Worm (Caenorhabditis elegans) whole organism, late embryonic: ENCODE results near the gene anat-1.
A peak's percentile ranks its signal among the peaks of the same experiment; 100 is the strongest.

Experiments
- C08G9.2 ChIP-seq: sonication (generic microtip); optimal IDR thresholded peaks from 2 replicates; lab custom pipeline; 2016; ENCODE audit warnings: mild to moderate bottlenecking, missing genetic modification characterization, moderate library complexity, missing compliant biosample characterization
- C38D4.7 ChIP-seq: fragments of 200-800 bp; sonication (Bioruptor generic); optimal IDR thresholded peaks from 2 replicates; lab custom pipeline; 2018; ENCODE audit warnings: mild to moderate bottlenecking, missing genetic modification characterization, moderate library complexity, missing compliant biosample characterization
- K09A11.1 ChIP-seq: sonication (generic microtip); optimal IDR thresholded peaks from 2 replicates; lab custom pipeline; 2017; ENCODE audit warnings: antibody characterized with exemption, mild to moderate bottlenecking, missing genetic modification characterization, missing compliant biosample characterization; ENCODE audit not compliant: insufficient read depth
- T23F11.4 ChIP-seq: fragments of 200-800 bp; sonication (Bioruptor generic); optimal IDR thresholded peaks from 2 replicates; lab custom pipeline; 2018; ENCODE audit warnings: mild to moderate bottlenecking, missing genetic modification characterization, missing compliant biosample characterization
- Y22D7AL.16 ChIP-seq: sonication (generic microtip); optimal IDR thresholded peaks from 2 replicates; lab custom pipeline; 2016; ENCODE audit warnings: missing genetic modification characterization, missing compliant biosample characterization
- ahr-1 ChIP-seq: sonication (generic microtip); optimal IDR thresholded peaks from 2 replicates; lab custom pipeline; 2016; ENCODE audit warnings: missing genetic modification characterization, missing compliant biosample characterization
- ama-1 ChIP-seq: fragments of 150-350 bp; optimal IDR thresholded peaks from 2 replicates; lab custom pipeline; 2014
- ceh-18 ChIP-seq: sonication (generic microtip); optimal IDR thresholded peaks from 2 replicates; lab custom pipeline; 2016; ENCODE audit warnings: missing genetic modification characterization, missing compliant biosample characterization
- ceh-19 ChIP-seq: fragments of 200-800 bp; sonication (Bioruptor generic); optimal IDR thresholded peaks from 2 replicates; lab custom pipeline; 2018; ENCODE audit warnings: mild to moderate bottlenecking, missing genetic modification characterization, missing compliant biosample characterization
- ceh-2 ChIP-seq: sonication (generic microtip); optimal IDR thresholded peaks from 2 replicates; lab custom pipeline; 2016; ENCODE audit warnings: missing genotype, missing genetic modification characterization, missing compliant biosample characterization
- ceh-22 ChIP-seq: sonication (generic microtip); optimal IDR thresholded peaks from 2 replicates; lab custom pipeline; 2017; ENCODE audit warnings: missing biosample characterization, missing genetic modification characterization
- ceh-24 ChIP-seq: sonication (generic microtip); optimal IDR thresholded peaks from 2 replicates; lab custom pipeline; 2016; ENCODE audit warnings: mild to moderate bottlenecking, missing genetic modification characterization, missing compliant biosample characterization
- ceh-30 ChIP-seq: fragments of 150-350 bp; optimal IDR thresholded peaks from 2 replicates; lab custom pipeline; 2014; ENCODE audit warnings: missing biosample characterization, missing genetic modification characterization
- ceh-34 ChIP-seq: sonication (generic microtip); optimal IDR thresholded peaks from 2 replicates; lab custom pipeline; 2016; ENCODE audit warnings: mild to moderate bottlenecking, missing genetic modification characterization, missing compliant biosample characterization
- ceh-45 ChIP-seq: fragments of 200-800 bp; sonication (Bioruptor generic); IDR thresholded peaks from 2 replicates; pipeline ENCODE4 v1.3.6; 2022; ENCODE audit warnings: missing genetic modification reagents, missing genetic modification characterization, missing compliant biosample characterization
- ceh-48 ChIP-seq: sonication (generic microtip); optimal IDR thresholded peaks from 2 replicates; lab custom pipeline; 2016; ENCODE audit warnings: missing genetic modification characterization, inconsistent platforms, missing compliant biosample characterization
- ceh-6 ChIP-seq: fragments of 200-800 bp; sonication (Bioruptor generic); optimal IDR thresholded peaks from 2 replicates; lab custom pipeline; 2018; ENCODE audit warnings: mild to moderate bottlenecking, missing genetic modification characterization, missing compliant biosample characterization
- ceh-9 ChIP-seq: sonication (generic microtip); optimal IDR thresholded peaks from 2 replicates; lab custom pipeline; 2016; ENCODE audit warnings: mild to moderate bottlenecking, missing genetic modification characterization, inconsistent platforms, missing compliant biosample characterization
- che-1 ChIP-seq: sonication (generic microtip); optimal IDR thresholded peaks from 2 replicates; lab custom pipeline; 2016; ENCODE audit warnings: mild to moderate bottlenecking, missing genetic modification characterization, missing compliant biosample characterization
- dve-1 ChIP-seq: sonication (generic microtip); optimal IDR thresholded peaks from 2 replicates; lab custom pipeline; 2017; ENCODE audit warnings: antibody characterized with exemption, mild to moderate bottlenecking, missing genetic modification characterization, missing compliant biosample characterization
- elt-4 ChIP-seq: sonication (generic microtip); optimal IDR thresholded peaks from 2 replicates; lab custom pipeline; 2016; ENCODE audit warnings: missing genetic modification characterization, missing compliant biosample characterization
- ets-4 ChIP-seq: sonication (generic microtip); optimal IDR thresholded peaks from 2 replicates; lab custom pipeline; 2016; ENCODE audit warnings: missing genetic modification characterization, missing compliant biosample characterization
- eyg-1 ChIP-seq: sonication (generic microtip); optimal IDR thresholded peaks from 2 replicates; lab custom pipeline; 2016; ENCODE audit warnings: missing genotype, missing genetic modification characterization, missing compliant biosample characterization
- fax-1 ChIP-seq: sonication (generic microtip); optimal IDR thresholded peaks from 2 replicates; lab custom pipeline; 2016; ENCODE audit warnings: missing genotype, missing genetic modification characterization, missing compliant biosample characterization
- fkh-6 ChIP-seq: sonication (generic microtip); optimal IDR thresholded peaks from 2 replicates; lab custom pipeline; 2016; ENCODE audit warnings: missing genetic modification characterization, missing compliant biosample characterization
- gmeb-2 ChIP-seq: sonication (generic microtip); optimal IDR thresholded peaks from 2 replicates; lab custom pipeline; 2016; ENCODE audit warnings: missing genetic modification characterization, inconsistent platforms, missing compliant biosample characterization
- hlh-15 ChIP-seq: sonication (generic microtip); optimal IDR thresholded peaks from 2 replicates; lab custom pipeline; 2016; ENCODE audit warnings: missing genetic modification characterization, missing compliant biosample characterization
- hlh-30 ChIP-seq: sonication (generic microtip); optimal IDR thresholded peaks from 2 replicates; lab custom pipeline; 2017; ENCODE audit warnings: antibody characterized with exemption, missing genetic modification characterization, missing compliant biosample characterization; ENCODE audit not compliant: insufficient read depth
- hlh-6 ChIP-seq: sonication (generic microtip); optimal IDR thresholded peaks from 2 replicates; lab custom pipeline; 2016; ENCODE audit warnings: missing genotype, missing genetic modification characterization, missing compliant biosample characterization
- hlh-8 ChIP-seq: sonication (generic microtip); optimal IDR thresholded peaks from 2 replicates; lab custom pipeline; 2016; ENCODE audit warnings: missing genotype, missing genetic modification characterization, missing compliant biosample characterization
- lim-6 ChIP-seq: sonication (generic microtip); optimal IDR thresholded peaks from 2 replicates; lab custom pipeline; 2016; ENCODE audit warnings: missing genetic modification characterization, missing compliant biosample characterization
- lin-11 ChIP-seq: fragments of 200-800 bp; sonication (Bioruptor generic); optimal IDR thresholded peaks from 2 replicates; lab custom pipeline; 2018; ENCODE audit warnings: mild to moderate bottlenecking, missing genetic modification characterization, missing compliant biosample characterization
- madf-2 ChIP-seq: sonication (generic microtip); optimal IDR thresholded peaks from 2 replicates; lab custom pipeline; 2017; ENCODE audit warnings: missing genetic modification characterization, missing compliant biosample characterization
- nfya-1 ChIP-seq: sonication (generic microtip); optimal IDR thresholded peaks from 2 replicates; lab custom pipeline; 2017; ENCODE audit warnings: missing genetic modification characterization, mild to moderate bottlenecking, missing compliant biosample characterization, antibody characterized with exemption, moderate library complexity
- nhr-11 ChIP-seq: fragments of 150-350 bp; optimal IDR thresholded peaks from 2 replicates; lab custom pipeline; 2014; ENCODE audit warnings: missing biosample characterization, missing genetic modification characterization
- odd-2 ChIP-seq: sonication (generic microtip); optimal IDR thresholded peaks from 2 replicates; lab custom pipeline; 2017; ENCODE audit warnings: antibody characterized with exemption, mild to moderate bottlenecking, missing genetic modification characterization, missing compliant biosample characterization
- pag-3 ChIP-seq: sonication (generic microtip); optimal IDR thresholded peaks from 2 replicates; lab custom pipeline; 2016; ENCODE audit warnings: missing compliant biosample characterization, missing genetic modification characterization, borderline replicate concordance
- pat-9 ChIP-seq: fragments of 200-800 bp; sonication (Bioruptor generic); optimal IDR thresholded peaks from 2 replicates; lab custom pipeline; 2018; ENCODE audit warnings: mild to moderate bottlenecking, missing genetic modification characterization, moderate library complexity, missing compliant biosample characterization
- pqm-1 ChIP-seq: sonication (generic microtip); optimal IDR thresholded peaks from 2 replicates; lab custom pipeline; 2016; ENCODE audit warnings: missing genetic modification characterization, missing compliant biosample characterization
- rnt-1 ChIP-seq: sonication (generic microtip); optimal IDR thresholded peaks from 2 replicates; lab custom pipeline; 2016; ENCODE audit warnings: missing genetic modification characterization, missing compliant biosample characterization
- sdc-2 ChIP-seq: sonication (generic microtip); optimal IDR thresholded peaks from 2 replicates; lab custom pipeline; 2016; ENCODE audit warnings: missing genotype, missing genetic modification characterization, missing compliant biosample characterization
- sox-2 ChIP-seq: fragments of 200-800 bp; sonication (Bioruptor generic); IDR thresholded peaks from 2 replicates; pipeline ENCODE4 v1.3.6; 2022; ENCODE audit warnings: missing genetic modification reagents, missing genetic modification characterization, missing compliant biosample characterization
- syd-9 ChIP-seq: sonication (generic microtip); optimal IDR thresholded peaks from 2 replicates; lab custom pipeline; 2016; ENCODE audit warnings: mild to moderate bottlenecking, missing genetic modification characterization, moderate library complexity, missing compliant biosample characterization
- tbx-2 ChIP-seq: sonication (generic microtip); optimal IDR thresholded peaks from 2 replicates; lab custom pipeline; 2016; ENCODE audit warnings: missing genetic modification characterization, missing compliant biosample characterization
- tbx-7 ChIP-seq: sonication (generic microtip); optimal IDR thresholded peaks from 2 replicates; lab custom pipeline; 2016; ENCODE audit warnings: missing genotype, missing genetic modification characterization, missing compliant biosample characterization
- ttx-3 ChIP-seq: sonication (generic microtip); optimal IDR thresholded peaks from 2 replicates; lab custom pipeline; 2016; ENCODE audit warnings: missing genetic modification reagents, missing genetic modification characterization, missing compliant biosample characterization
- unc-3 ChIP-seq, 2 experiments: fragments of 200-800 bp in 1 of 2; sonication (Bioruptor generic) in 1 of 2; sonication (generic microtip) in 1 of 2; conservative IDR thresholded peaks in 1 of 2; optimal IDR thresholded peaks in 1 of 2; 2 replicates each; pipeline versions ENCODE4 v1.3.6 to Lab custom; 2016 to 2022; ENCODE audit warnings: missing compliant biosample characterization in 2 of 2, missing genetic modification characterization in 2 of 2, missing genetic modification reagents in 1 of 2
- unc-42 ChIP-seq: sonication (generic microtip); optimal IDR thresholded peaks from 2 replicates; lab custom pipeline; 2016; ENCODE audit warnings: missing genotype, missing genetic modification characterization, missing compliant biosample characterization
- unc-55 ChIP-seq: sonication (generic microtip); optimal IDR thresholded peaks from 2 replicates; lab custom pipeline; 2017; ENCODE audit warnings: missing biosample characterization, missing genetic modification reagents, missing genetic modification characterization
- unc-86 ChIP-seq: sonication (generic microtip); optimal IDR thresholded peaks from 2 replicates; lab custom pipeline; 2016; ENCODE audit warnings: missing genetic modification characterization, missing compliant biosample characterization
- zip-5 ChIP-seq: sonication (generic microtip); optimal IDR thresholded peaks from 2 replicates; lab custom pipeline; 2016; ENCODE audit warnings: missing genetic modification characterization, missing compliant biosample characterization
- ztf-16 ChIP-seq: sonication (generic microtip); optimal IDR thresholded peaks from 2 replicates; lab custom pipeline; 2017; ENCODE audit warnings: missing genetic modification characterization, missing compliant biosample characterization

The anat-1 gene

DNA sequence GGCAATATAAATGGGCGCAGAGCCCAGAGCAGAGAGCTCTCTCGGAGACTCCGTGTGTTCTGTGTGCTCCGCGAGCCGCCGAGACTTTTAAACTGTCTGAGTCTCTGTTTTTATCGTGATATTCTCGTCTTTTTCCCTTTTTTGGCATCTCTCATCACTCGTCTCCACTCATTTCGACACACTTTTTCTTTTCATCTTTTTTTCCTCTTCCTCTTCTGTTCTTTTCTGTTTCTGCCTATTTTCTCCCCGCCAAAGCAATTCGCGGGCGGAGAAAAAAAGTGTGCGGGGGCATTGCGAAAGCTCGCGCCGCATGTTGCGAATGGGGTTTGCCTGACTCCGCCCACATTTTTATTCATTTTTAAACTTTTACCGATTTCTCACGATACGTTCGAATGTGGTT, 14.3 kb upstream of the anat-1 start:
- TF ChIP-seq hlh-30 (no peak), ceh-30 (tag; lab: Kevin White, UChicago) (no peak), Y22D7AL.16 (tag; lab: Kevin White, UChicago) (peak; percentile 58), dve-1 (tag; lab: Kevin White, UChicago) (peak; percentile 73), fkh-6 (tag; lab: Kevin White, UChicago) (peak; percentile 81), ets-4 (tag; lab: Kevin White, UChicago) (peak; percentile 54), nhr-11 (tag; lab: Kevin White, UChicago) (no peak), pat-9 (tag; lab: Kevin White, UChicago) (peak; percentile 73), ztf-16 (tag; lab: Kevin White, UChicago) (peak; percentile 60), ceh-19 (GFP tag; lab: Kevin White, UChicago) (peak; percentile 90), C08G9.2 (tag; lab: Kevin White, UChicago) (peak; percentile 62), hlh-6 (tag; lab: Kevin White, UChicago) (peak; percentile 90), ceh-2 (peak; percentile 84), unc-86 (tag; lab: Kevin White, UChicago) (peak; percentile 75), ceh-9 (tag; lab: Kevin White, UChicago) (no peak), unc-42 (peak; percentile 79), ceh-34 (peak; percentile 86), gmeb-2 (peak; percentile 69), lim-6 (tag; lab: Kevin White, UChicago) (peak; percentile 84), zip-5 (tag; lab: Kevin White, UChicago) (peak; percentile 50), ceh-6 (peak; percentile 63), fax-1 (tag; lab: Kevin White, UChicago) (peak; percentile 71), pag-3 (tag; lab: Kevin White, UChicago) (peak; percentile 32), nfya-1 (tag; lab: Kevin White, UChicago) (peak; percentile 89), C38D4.7 (GFP tag; lab: Kevin White, UChicago) (peak; percentile 65), hlh-8 (tag; lab: Kevin White, UChicago) (peak; percentile 82), T23F11.4 (peak; percentile 71), ahr-1 (peak; percentile 17), elt-4 (no peak), ttx-3 (tag; lab: Kevin White, UChicago) (peak; percentile 73), ama-1 (lab: Kevin White, UChicago) (no peak), ceh-22 (peak; percentile 53), pqm-1 (tag; lab: Kevin White, UChicago) (peak; percentile 80), lin-11 (tag; lab: Kevin White, UChicago) (peak; percentile 75), tbx-7 (tag; lab: Kevin White, UChicago) (peak; percentile 44), sox-2 (GFP tag; lab: Robert Waterston, UW) (peak; percentile 25; the same call in 1 of the 2 replicates), K09A11.1 (tag; lab: Kevin White, UChicago) (peak; percentile 83), madf-2 (peak; percentile 78), ceh-24 (peak; percentile 57), odd-2 (peak; percentile 66), ceh-18 (tag; lab: Kevin White, UChicago) (peak; percentile 92), unc-3 (GFP tag; conservative IDR thresholded peaks at IDR 0.05; lab: Robert Waterston, UW) (peak; percentile 74), unc-3 (tag; optimal IDR thresholded peaks at IDR 0.05; lab: Kevin White, UChicago) (peak; percentile 75), ceh-45 (GFP tag; lab: Robert Waterston, UW) (no peak), eyg-1 (tag; lab: Kevin White, UChicago) (peak; percentile 50), tbx-2 (tag; lab: Kevin White, UChicago) (peak; percentile 95), ceh-48 (tag; lab: Kevin White, UChicago) (peak; percentile 54), syd-9 (tag; lab: Kevin White, UChicago) (peak; percentile 73), sdc-2 (tag; lab: Kevin White, UChicago) (peak; percentile 73), hlh-15 (peak; percentile 53), che-1 (tag; lab: Kevin White, UChicago) (peak; percentile 79), rnt-1 (tag; lab: Kevin White, UChicago) (peak; percentile 75), unc-55 (no peak)
